Fruit fly (Drosophila melanogaster): ENCODE data around the gene Frl.

- TF ChIP-seq Rel (GFP tag; optimal IDR thresholded peaks at IDR 0.05) (no peak), Rel (tag; optimal IDR thresholded peaks at IDR 0.05) (no peak), foxo (GFP tag; optimal IDR thresholded peaks at IDR 0.05) (no peak), pan (optimal IDR thresholded peaks at IDR 0.05) (no peak), Hnf4 (GFP tag; optimal IDR thresholded peaks at IDR 0.05) (no peak), Hr78 (GFP tag; optimal IDR thresholded peaks at IDR 0.05) (no peak), Myc (optimal IDR thresholded peaks at IDR 0.05) (no peak), CG9705 (GFP tag; optimal IDR thresholded peaks at IDR 0.05) (no peak), OdsH (GFP tag; optimal IDR thresholded peaks at IDR 0.05) (no peak), Jra (GFP tag; optimal IDR thresholded peaks at IDR 0.05) (no peak)
Measured at dm6 chr3L:14078227-14078626, 25.2 kb downstream of the Frl start.

Measured in whole organism, wandering third instar larva.